Worm (Caenorhabditis elegans): Measurements from ENCODE around the gene C46E10.3.

Gene C46E10.3

ce11 chrII:3699591-3699990 is 21.5 kb upstream of the C46E10.3 start, which contains the start of gene srx-104:
srx-104 (minus strand) TSS chrII:3699691.
- TF ChIP-seq ets-4 (tag; optimal IDR thresholded peaks at IDR 0.05) (no peak), ceh-30 (tag; optimal IDR thresholded peaks at IDR 0.05) (no peak), pqm-1 (tag; optimal IDR thresholded peaks at IDR 0.05) (no peak), ceh-31 (tag; optimal IDR thresholded peaks at IDR 0.05) (no peak), ama-1 (optimal IDR thresholded peaks at IDR 0.05) (no peak), hlh-6 (tag; optimal IDR thresholded peaks at IDR 0.05) (no peak), ref-2 (tag; optimal IDR thresholded peaks at IDR 0.05) (no peak), pax-1 (tag; optimal IDR thresholded peaks at IDR 0.05) (no peak), madf-2 (tag; optimal IDR thresholded peaks at IDR 0.05) (no peak), sdc-2 (tag; optimal IDR thresholded peaks at IDR 0.05) (no peak), ceh-48 (tag; optimal IDR thresholded peaks at IDR 0.05) (no peak), T23F11.4 (GFP tag; optimal IDR thresholded peaks at IDR 0.05) (no peak), ceh-22 (tag; optimal IDR thresholded peaks at IDR 0.05) (no peak), ceh-24 (tag; optimal IDR thresholded peaks at IDR 0.05) (no peak), ttx-3 (tag; optimal IDR thresholded peaks at IDR 0.05) (no peak), mec-3 (tag; optimal IDR thresholded peaks at IDR 0.05; ENCODE audit: borderline replicate concordance) (no peak), dmd-4 (tag; optimal IDR thresholded peaks at IDR 0.05; ENCODE audit: borderline replicate concordance) (no peak), eyg-1 (tag; optimal IDR thresholded peaks at IDR 0.05) (no peak), pha-2 (tag; optimal IDR thresholded peaks at IDR 0.05) (no peak)

ce11 chrII:3701305-3701704 is 19.8 kb upstream of the C46E10.3 start, which contains the start of gene srx-105:
srx-105 (minus strand) TSS chrII:3701405.
- TF ChIP-seq elt-4 (tag; optimal IDR thresholded peaks at IDR 0.05) (no peak), fkh-6 (tag; optimal IDR thresholded peaks at IDR 0.05) (no peak), ceh-6 (GFP tag; optimal IDR thresholded peaks at IDR 0.05) (no peak), ceh-48 (tag; optimal IDR thresholded peaks at IDR 0.05) (no peak), lim-6 (tag; optimal IDR thresholded peaks at IDR 0.05) (no peak), syd-9 (tag; optimal IDR thresholded peaks at IDR 0.05) (no peak), tbx-2 (tag; optimal IDR thresholded peaks at IDR 0.05) (no peak), Y22D7AL.16 (tag; optimal IDR thresholded peaks at IDR 0.05) (no peak), mec-3 (tag; optimal IDR thresholded peaks at IDR 0.05; ENCODE audit: borderline replicate concordance) (no peak), npax-4 (tag; optimal IDR thresholded peaks at IDR 0.05) (no peak), hlh-6 (tag; optimal IDR thresholded peaks at IDR 0.05) (no peak), ref-2 (tag; optimal IDR thresholded peaks at IDR 0.05) (no peak), odd-2 (tag; optimal IDR thresholded peaks at IDR 0.05) (no peak), sdc-2 (tag; optimal IDR thresholded peaks at IDR 0.05) (no peak), ceh-31 (tag; optimal IDR thresholded peaks at IDR 0.05) (no peak), K09A11.1 (tag; optimal IDR thresholded peaks at IDR 0.05; ENCODE audit: insufficient read depth) (no peak), eyg-1 (tag; optimal IDR thresholded peaks at IDR 0.05) (no peak), tbx-7 (tag; optimal IDR thresholded peaks at IDR 0.05) (no peak), pqm-1 (tag; optimal IDR thresholded peaks at IDR 0.05) (no peak), ceh-19 (GFP tag; optimal IDR thresholded peaks at IDR 0.05) (no peak)

ce11 chrII:3705320-3705719 is 15.8 kb upstream of the C46E10.3 start, which contains the start of gene srx-108:
srx-108 (plus strand) TSS chrII:3705620.
- no peak for TF ChIP-seq pqm-1 (tag; optimal IDR thresholded peaks at IDR 0.05)

- TF ChIP-seq lin-11 (tag; optimal IDR thresholded peaks at IDR 0.05) (no peak), hlh-13 (GFP tag; optimal IDR thresholded peaks at IDR 0.05) (no peak)
Measured at ce11 chrII:3709255-3709654, 11.9 kb upstream of the C46E10.3 start, which contains the start of gene srx-110. srx-110 (plus strand) TSS chrII:3709555.

- TF ChIP-seq K02D7.2 (tag; optimal IDR thresholded peaks at IDR 0.05): no peak
- no peak for TF ChIP-seq odd-2 (tag; optimal IDR thresholded peaks at IDR 0.05)
- TF ChIP-seq sdc-2 (tag; optimal IDR thresholded peaks at IDR 0.05): no peak
- no peak for TF ChIP-seq unc-3 (GFP tag; conservative IDR thresholded peaks at IDR 0.05)
- TF ChIP-seq unc-3 (tag; optimal IDR thresholded peaks at IDR 0.05): no peak
- no peak for TF ChIP-seq dmd-4 (tag; optimal IDR thresholded peaks at IDR 0.05; ENCODE audit: borderline replicate concordance)
- TF ChIP-seq tbx-7 (tag; optimal IDR thresholded peaks at IDR 0.05): no peak
- TF ChIP-seq rnt-1 (tag; optimal IDR thresholded peaks at IDR 0.05): no peak
- TF ChIP-seq ets-4 (tag; optimal IDR thresholded peaks at IDR 0.05): no peak
- TF ChIP-seq ceh-34 (tag; optimal IDR thresholded peaks at IDR 0.05): no peak
- TF ChIP-seq ama-1 (optimal IDR thresholded peaks at IDR 0.05): no peak
- no peak for TF ChIP-seq unc-55 (GFP tag; optimal IDR thresholded peaks at IDR 0.05)
- TF ChIP-seq ahr-1 (tag; optimal IDR thresholded peaks at IDR 0.05): no peak
- TF ChIP-seq elt-2 (tag; optimal IDR thresholded peaks at IDR 0.05): no peak
- no peak for TF ChIP-seq sox-4 (tag; optimal IDR thresholded peaks at IDR 0.05)
- TF ChIP-seq madf-2 (tag; optimal IDR thresholded peaks at IDR 0.05): no peak
- TF ChIP-seq nhr-232 (tag; optimal IDR thresholded peaks at IDR 0.05): no peak
Measured at ce11 chrII:3711047-3711446, 10.1 kb upstream of the C46E10.3 start, which contains the start of gene fbxc-53. fbxc-53 (plus strand) TSS chrII:3711291.

Data from whole organism, late embryonic.